Fruit fly (Drosophila melanogaster) whole organism, embryonic: ENCODE measurements around the gene tmod.

Source experiments
- Atf6 ChIP-seq: fragments of 200-800 bp; sonication (Bioruptor generic); IDR thresholded peaks from 2 replicates; pipeline ENCODE4 v1.3.6; 2022; ENCODE audit warnings: missing biosample characterization, missing genetic modification characterization
- BtbVII ChIP-seq: fragments of 200-800 bp; sonication (Bioruptor generic); optimal IDR thresholded peaks from 3 replicates; lab custom pipeline; 2017; ENCODE audit warnings: missing biosample characterization, mild to moderate bottlenecking, missing genetic modification characterization
- CG11456 ChIP-seq: fragments of 200-800 bp; sonication (Bioruptor generic); IDR thresholded peaks from 3 replicates; pipeline ENCODE4 v1.3.6; 2022; ENCODE audit warnings: missing biosample characterization, missing genetic modification characterization
- CG11696 ChIP-seq: fragments of 200-800 bp; sonication (Bioruptor generic); IDR thresholded peaks from 2 replicates; pipeline ENCODE4 v1.3.6; 2022; ENCODE audit warnings: missing biosample characterization, missing genetic modification characterization
- CG12744 ChIP-seq: fragments of 200-800 bp; sonication (Bioruptor generic); optimal IDR thresholded peaks from 2 replicates; lab custom pipeline; 2016; ENCODE audit warnings: missing biosample characterization, missing genetic modification characterization
- CG12942 ChIP-seq: fragments of 200-800 bp; sonication (Bioruptor generic); optimal IDR thresholded peaks from 3 replicates; lab custom pipeline; 2016; ENCODE audit warnings: missing biosample characterization, missing genetic modification characterization
- CG14014 ChIP-seq: fragments of 200-800 bp; sonication (Bioruptor generic); IDR thresholded peaks from 2 replicates; pipeline ENCODE4 v1.3.6; 2022; ENCODE audit warnings: missing biosample characterization, missing genetic modification characterization
- CG15479 ChIP-seq: fragments of 200-800 bp; sonication (Bioruptor generic); optimal IDR thresholded peaks from 3 replicates; lab custom pipeline; 2019; ENCODE audit warnings: missing biosample characterization, mild to moderate bottlenecking, missing genetic modification characterization, moderate library complexity
- CG15514 ChIP-seq: fragments of 200-800 bp; sonication (Bioruptor generic); optimal IDR thresholded peaks from 3 replicates; lab custom pipeline; 2017; ENCODE audit warnings: missing biosample characterization, missing genetic modification characterization, mild to moderate bottlenecking, moderate library complexity, missing genetic modification reagents
- CG2875 ChIP-seq: fragments of 200-800 bp; sonication (Bioruptor generic); optimal IDR thresholded peaks from 2 replicates; lab custom pipeline; 2017; ENCODE audit warnings: missing biosample characterization, mild to moderate bottlenecking, missing genetic modification characterization, missing genetic modification reagents
- CG31441 ChIP-seq: fragments of 200-800 bp; sonication (Bioruptor generic); IDR thresholded peaks from 2 replicates; pipeline ENCODE4 v1.3.6; 2022; ENCODE audit warnings: missing biosample characterization, missing genetic modification characterization
- CG3726 ChIP-seq: fragments of 200-800 bp; sonication (Bioruptor generic); IDR thresholded peaks from 3 replicates; pipeline ENCODE4, ENCODE4 v1.3.6; 2022; ENCODE audit warnings: missing biosample characterization, missing genetic modification characterization
- CG3995 ChIP-seq: fragments of 200-800 bp; sonication (Bioruptor generic); optimal IDR thresholded peaks from 3 replicates; lab custom pipeline; 2016; ENCODE audit warnings: missing biosample characterization, missing genetic modification characterization
- CG4854 ChIP-seq: fragments of 200-800 bp; sonication (Bioruptor generic); optimal IDR thresholded peaks from 2 replicates; lab custom pipeline; 2016; ENCODE audit warnings: missing biosample characterization, missing genetic modification characterization, inconsistent platforms
- CG5245 ChIP-seq: fragments of 200-800 bp; sonication (Bioruptor generic); optimal IDR thresholded peaks from 3 replicates; lab custom pipeline; 2016; ENCODE audit warnings: missing biosample characterization, missing genetic modification characterization
- CG8290 ChIP-seq, 3 experiments: fragments of 200-800 bp; sonication (Bioruptor generic); optimal IDR thresholded peaks; 2 replicates each; lab custom pipeline; 2016 to 2019; ENCODE audit warnings: missing biosample characterization in 3 of 3, missing genetic modification characterization in 3 of 3, mild to moderate bottlenecking in 2 of 3, moderate library complexity in 1 of 3
- CkIIα-i1 ChIP-seq: fragments of 200-800 bp; sonication (Bioruptor generic); IDR thresholded peaks from 2 replicates; pipeline ENCODE4 v1.3.6; 2022; ENCODE audit warnings: missing biosample characterization, missing genetic modification characterization
- Dbx ChIP-seq: fragments of 200-800 bp; sonication (Bioruptor generic); IDR thresholded peaks from 3 replicates; pipeline ENCODE4 v1.3.6; 2022; ENCODE audit warnings: missing biosample characterization, missing genetic modification characterization
- Doc3 ChIP-seq: fragments of 200-800 bp; sonication (Bioruptor generic); IDR thresholded peaks from 3 replicates; pipeline ENCODE4 v1.3.6; 2022; ENCODE audit warnings: missing biosample characterization, missing genetic modification characterization; ENCODE audit not compliant: partially characterized antibody
- Gsc ChIP-seq: fragments of 200-800 bp; sonication (Bioruptor generic); IDR thresholded peaks from 2 replicates; pipeline ENCODE4 v1.3.6; 2022; ENCODE audit warnings: missing biosample characterization, missing genetic modification characterization
- Kr ChIP-seq: fragments of 200-800 bp; sonication (Bioruptor generic); optimal IDR thresholded peaks from 2 replicates; lab custom pipeline; 2017; ENCODE audit warnings: missing biosample characterization, mild to moderate bottlenecking, missing genetic modification characterization
- MTF-1 ChIP-seq: fragments of 200-800 bp; sonication (Bioruptor generic); optimal IDR thresholded peaks from 2 replicates; lab custom pipeline; 2018; ENCODE audit warnings: missing biosample characterization, mild to moderate bottlenecking, missing genetic modification characterization, borderline replicate concordance
- PHDP ChIP-seq: fragments of 200-800 bp; sonication (Bioruptor generic); optimal IDR thresholded peaks from 3 replicates; lab custom pipeline; 2018; ENCODE audit warnings: missing biosample characterization, mild to moderate bottlenecking, missing genetic modification characterization, moderate library complexity
- Ravus ChIP-seq: fragments of 200-800 bp; sonication (Bioruptor generic); IDR thresholded peaks from 2 replicates; pipeline ENCODE4 v1.3.6; 2022; ENCODE audit warnings: missing biosample characterization, missing genetic modification characterization
- Sox102F ChIP-seq: fragments of 200-800 bp; sonication (Bioruptor generic); optimal IDR thresholded peaks from 2 replicates; lab custom pipeline; 2018; ENCODE audit warnings: missing biosample characterization, mild to moderate bottlenecking, missing genetic modification characterization, moderate library complexity
- Xbp1 ChIP-seq: fragments of 200-800 bp; sonication (Bioruptor generic); optimal IDR thresholded peaks from 3 replicates; lab custom pipeline; 2016; ENCODE audit warnings: missing biosample characterization, mild to moderate bottlenecking, missing genetic modification characterization
- bbx ChIP-seq: fragments of 200-800 bp; sonication (Bioruptor generic); IDR thresholded peaks from 2 replicates; pipeline ENCODE4 v1.3.6; 2022; ENCODE audit warnings: missing biosample characterization, missing genetic modification characterization; ENCODE audit not compliant: partially characterized antibody
- btn ChIP-seq: fragments of 200-800 bp; sonication (Bioruptor generic); optimal IDR thresholded peaks from 2 replicates; lab custom pipeline; 2016; ENCODE audit warnings: missing biosample characterization, missing genetic modification characterization
- crp ChIP-seq, 2 experiments: fragments of 200-800 bp; sonication (Bioruptor generic); optimal IDR thresholded peaks; 2 replicates in 1 of 2; 3 replicates in 1 of 2; lab custom pipeline; 2017; ENCODE audit warnings: missing biosample characterization in 2 of 2, missing genetic modification characterization in 2 of 2, mild to moderate bottlenecking in 1 of 2, moderate library complexity in 1 of 2
- dati ChIP-seq: fragments of 200-800 bp; sonication (Bioruptor generic); IDR thresholded peaks from 2 replicates; pipeline ENCODE4 v1.3.6; 2022; ENCODE audit warnings: missing biosample characterization, missing genetic modification characterization
- fu2 ChIP-seq: fragments of 200-800 bp; sonication (Bioruptor generic); optimal IDR thresholded peaks from 2 replicates; lab custom pipeline; 2016; ENCODE audit warnings: missing biosample characterization, missing genetic modification characterization
- gsb ChIP-seq: fragments of 200-800 bp; sonication (Bioruptor generic); IDR thresholded peaks from 2 replicates; pipeline ENCODE4 v1.3.6; 2022; ENCODE audit warnings: missing biosample characterization, missing genetic modification characterization
- ham ChIP-seq: fragments of 200-800 bp; sonication (Bioruptor generic); IDR thresholded peaks from 2 replicates; pipeline ENCODE4 v1.3.6; 2022; ENCODE audit warnings: missing biosample characterization, missing genetic modification characterization
- hkb ChIP-seq, 2 experiments: fragments of 200-800 bp in 1 of 2; fragments of >200 bp in 1 of 2; sonication (Bioruptor generic) in 1 of 2; IDR thresholded peaks in 1 of 2; optimal IDR thresholded peaks in 1 of 2; 2 replicates each; pipeline versions ENCODE4 v1.3.6 to Lab custom; 2017 to 2022; ENCODE audit warnings: missing biosample characterization in 1 of 2, missing genetic modification characterization in 1 of 2
- insv ChIP-seq, 2 experiments: fragments of 200-800 bp; sonication (Bioruptor generic); optimal IDR thresholded peaks; 3 replicates each; lab custom pipeline; 2016 to 2018; ENCODE audit warnings: missing biosample characterization in 2 of 2, missing genetic modification characterization in 2 of 2
- maf-S ChIP-seq: fragments of 200-800 bp; sonication (Bioruptor generic); optimal IDR thresholded peaks from 2 replicates; lab custom pipeline; 2016; ENCODE audit warnings: missing biosample characterization, missing genetic modification characterization
- mirr ChIP-seq: fragments of 200-800 bp; sonication (Bioruptor generic); optimal IDR thresholded peaks from 3 replicates; lab custom pipeline; 2018; ENCODE audit warnings: missing biosample characterization, mild to moderate bottlenecking, missing genetic modification characterization
- nau ChIP-seq: fragments of 200-800 bp; sonication (Bioruptor generic); optimal IDR thresholded peaks from 3 replicates; lab custom pipeline; 2017; ENCODE audit warnings: missing biosample characterization, mild to moderate bottlenecking, missing genetic modification characterization, missing genetic modification reagents
- oc ChIP-seq: fragments of 200-800 bp; sonication (Bioruptor generic); optimal IDR thresholded peaks from 2 replicates; lab custom pipeline; 2018; ENCODE audit warnings: missing biosample characterization, mild to moderate bottlenecking, missing genetic modification characterization, moderate library complexity
- pb ChIP-seq: fragments of 200-800 bp; sonication (Bioruptor generic); optimal IDR thresholded peaks from 3 replicates; lab custom pipeline; 2016; ENCODE audit warnings: missing biosample characterization, missing genetic modification characterization
- pita ChIP-seq: fragments of 200-800 bp; sonication (Bioruptor generic); optimal IDR thresholded peaks from 2 replicates; lab custom pipeline; 2017; ENCODE audit warnings: missing biosample characterization, mild to moderate bottlenecking, missing genetic modification characterization
- pnt ChIP-seq: fragments of 200-800 bp; sonication (Bioruptor generic); optimal IDR thresholded peaks from 3 replicates; lab custom pipeline; 2016; ENCODE audit warnings: missing biosample characterization, missing genetic modification characterization
- ranshi ChIP-seq: fragments of 200-800 bp; sonication (Bioruptor generic); IDR thresholded peaks from 2 replicates; pipeline ENCODE4 v1.3.6; 2022; ENCODE audit warnings: missing biosample characterization, missing genetic modification characterization
- scrt ChIP-seq: fragments of 200-800 bp; sonication (Bioruptor generic); optimal IDR thresholded peaks from 2 replicates; lab custom pipeline; 2018; ENCODE audit warnings: missing biosample characterization, mild to moderate bottlenecking, missing genetic modification characterization, moderate library complexity
- sens ChIP-seq: fragments of 200-800 bp; sonication (Bioruptor generic); peaks from one replicate; lab custom pipeline; 2016; ENCODE audit warnings: missing biosample characterization, missing genetic modification characterization
- sr ChIP-seq: fragments of 200-800 bp; sonication (Bioruptor generic); IDR thresholded peaks from 3 replicates; pipeline ENCODE4 v1.3.6; 2022; ENCODE audit warnings: missing biosample characterization, missing genetic modification characterization
- tin ChIP-seq: fragments of 200-800 bp; sonication (Bioruptor generic); optimal IDR thresholded peaks from 3 replicates; lab custom pipeline; 2016; ENCODE audit warnings: missing biosample characterization, missing genetic modification characterization
- trem ChIP-seq: fragments of 200-800 bp; optimal IDR thresholded peaks from 3 replicates; lab custom pipeline; 2019; ENCODE audit warnings: missing biosample characterization, mild to moderate bottlenecking, missing genetic modification characterization, moderate library complexity
- twi ChIP-seq: fragments of 200-800 bp; optimal IDR thresholded peaks from 2 replicates; lab custom pipeline; 2019; ENCODE audit warnings: missing biosample characterization, mild to moderate bottlenecking, missing genetic modification characterization, moderate library complexity
- usp ChIP-seq: fragments of >200 bp; optimal IDR thresholded peaks from 2 replicates; lab custom pipeline; 2017; ENCODE audit warnings: missing biosample characterization, missing genetic modification characterization
- wor ChIP-seq: fragments of 200-800 bp; sonication (Bioruptor generic); IDR thresholded peaks from 2 replicates; pipeline ENCODE4 v1.3.6; 2022; ENCODE audit warnings: missing biosample characterization, missing genetic modification characterization

tmod gene

DNA sequence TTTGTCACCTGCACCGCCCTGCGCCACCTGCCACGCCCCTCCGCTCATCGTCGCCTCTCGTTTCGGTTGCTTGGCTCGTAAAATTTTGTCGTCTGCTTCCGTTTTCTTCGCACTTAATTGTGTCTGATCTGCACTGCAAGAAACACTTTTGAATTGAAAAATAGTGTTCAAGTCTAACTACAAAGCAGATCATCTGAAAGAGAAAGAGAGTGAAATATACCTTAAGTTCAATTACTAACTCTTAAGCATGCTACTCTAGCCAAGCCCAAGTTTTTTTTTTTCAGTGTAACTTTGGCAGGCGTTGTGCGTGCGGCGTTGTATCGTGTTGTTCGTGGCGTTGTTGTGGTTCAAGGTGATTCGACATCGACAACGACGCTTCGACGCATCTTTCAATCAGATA lies 7.8 kb downstream of the tmod start (continued):
- TF ChIP-seq trem (tag; lab: Kevin White, UChicago) (peak; percentile 61), Xbp1 (peak; percentile 94), CG2875 (peak; percentile 82), Doc3 (GFP tag; lab: Robert Waterston, UW) (no peak), Sox102F (GFP tag; lab: Kevin White, UChicago) (peak; percentile 95), CG3995 (peak; percentile 62), twi (tag; lab: Kevin White, UChicago) (peak; percentile 69), BtbVII (GFP tag; lab: Kevin White, UChicago) (peak; percentile 90), Gsc (GFP tag; lab: Robert Waterston, UW) (peak; percentile 87), CG4854 (GFP tag; lab: Kevin White, UChicago) (peak; percentile 87), insv (GFP tag; optimal IDR thresholded peaks at IDR 0.05; lab: Kevin White, UChicago) (peak in 1 of 2 experiments; percentile 33), crp (GFP tag; optimal IDR thresholded peaks at IDR 0.05; lab: Kevin White, UChicago) (peak in 1 of 2 experiments; percentile 41), Dbx (GFP tag; lab: Robert Waterston, UW) (peak; percentile 95), CG12744 (GFP tag; lab: Kevin White, UChicago) (peak; percentile 89), tin (GFP tag; lab: Kevin White, UChicago) (peak; percentile 94), btn (GFP tag; lab: Kevin White, UChicago) (peak; percentile 92), CG5245 (GFP tag; lab: Kevin White, UChicago) (peak; percentile 92), dati (GFP tag; lab: Robert Waterston, UW) (peak; percentile 88), CG11696 (GFP tag; lab: Robert Waterston, UW) (peak; percentile 80), MTF-1 (GFP tag; lab: Kevin White, UChicago) (peak; percentile 84), Atf6 (GFP tag; lab: Robert Waterston, UW) (peak; percentile 90), pb (GFP tag; lab: Kevin White, UChicago) (peak; percentile 90), CG15479 (GFP tag; lab: Kevin White, UChicago) (no peak), gsb (GFP tag; lab: Robert Waterston, UW) (peak; percentile 89), CG3726 (peak; percentile 87), CG14014 (GFP tag; lab: Robert Waterston, UW) (peak; percentile 91), hkb (optimal IDR thresholded peaks at IDR 0.05; lab: Kevin White, UChicago) (no peak), hkb (GFP tag; IDR thresholded peaks at IDR 0.05; lab: Robert Waterston, UW) (peak; percentile 94), pita (GFP tag; lab: Kevin White, UChicago) (no peak), wor (peak; percentile 82), scrt (peak; percentile 87), PHDP (peak; percentile 93), bbx (GFP tag; lab: Robert Waterston, UW) (no peak), oc (tag; lab: Kevin White, UChicago) (peak; percentile 86)
- TF ChIP-seq, all 482 proteins: peak for 417

DNA sequence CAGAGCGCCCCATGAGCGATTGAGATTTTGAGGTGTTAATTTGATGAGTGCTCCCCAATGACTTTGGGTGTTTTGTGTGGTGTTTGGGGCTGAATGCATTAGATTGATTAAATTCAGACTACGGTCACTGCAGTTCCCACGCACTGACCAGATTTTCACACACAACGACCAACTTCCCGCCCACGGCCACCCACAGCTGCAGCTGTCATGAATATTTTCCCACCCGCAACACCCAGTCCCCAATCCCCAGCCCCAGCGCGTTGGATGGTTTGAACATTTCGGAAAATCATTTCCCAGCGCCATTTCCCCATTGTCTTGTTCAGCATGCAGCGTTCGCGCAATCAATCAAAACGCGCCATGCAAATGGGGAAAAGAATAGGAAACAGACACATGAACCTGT lies 9.1 kb downstream of the tmod start:
- TF ChIP-seq ranshi (GFP tag; lab: Robert Waterston, UW), result no peak
- TF ChIP-seq CG8290 (GFP tag; optimal IDR thresholded peaks at IDR 0.05; lab: Kevin White, UChicago), result no peak
- TF ChIP-seq CG8290 (tag; optimal IDR thresholded peaks at IDR 0.05; lab: Kevin White, UChicago), result no peak
- no peak for TF ChIP-seq CG15514 (GFP tag; lab: Kevin White, UChicago)
- no peak for TF ChIP-seq CG11456 (GFP tag; lab: Robert Waterston, UW)
- TF ChIP-seq Sox102F (GFP tag; lab: Kevin White, UChicago), result peak; percentile 9
- no peak for TF ChIP-seq usp (GFP tag; lab: Kevin White, UChicago)
- TF ChIP-seq Kr (GFP tag; lab: Kevin White, UChicago), result no peak
- peak; percentile 94 for TF ChIP-seq nau (GFP tag; lab: Kevin White, UChicago)
- TF ChIP-seq CG31441 (GFP tag; lab: Robert Waterston, UW), result no peak
- no peak for TF ChIP-seq sens (GFP tag; lab: Kevin White, UChicago)
- TF ChIP-seq mirr (GFP tag; lab: Kevin White, UChicago), result no peak
- no peak for TF ChIP-seq fu2 (GFP tag; lab: Kevin White, UChicago)
- no peak for TF ChIP-seq ham (GFP tag; lab: Robert Waterston, UW)
- no peak for TF ChIP-seq pnt (GFP tag; lab: Kevin White, UChicago)
- peak; percentile 94 for TF ChIP-seq sr
- no peak for TF ChIP-seq CG12942 (GFP tag; lab: Kevin White, UChicago)
- no peak for TF ChIP-seq maf-S
- no peak for TF ChIP-seq Ravus (GFP tag; lab: Robert Waterston, UW)
- TF ChIP-seq CkIIα-i1 (GFP tag; lab: Robert Waterston, UW), result no peak
